Worm (Caenorhabditis elegans) whole organism, L3 larva: ENCODE measurements around the gene F43C11.12.

Experiments used
- daf-12 ChIP-seq: fragments of 150-350 bp; optimal IDR thresholded peaks from 2 replicates; lab custom pipeline; 2014; ENCODE audit warnings: missing biosample characterization, missing genetic modification reagents, missing genetic modification characterization
- egl-27 ChIP-seq: sonication (generic microtip); optimal IDR thresholded peaks from 4 replicates; lab custom pipeline; 2017; ENCODE audit warnings: missing biosample characterization, missing genetic modification reagents, missing genetic modification characterization
- fkh-10 ChIP-seq: sonication (generic microtip); optimal IDR thresholded peaks from 2 replicates; lab custom pipeline; 2017; ENCODE audit warnings: missing biosample characterization, missing genetic modification reagents, missing genetic modification characterization
- fos-1 ChIP-seq: fragments of 150-350 bp; optimal IDR thresholded peaks from 2 replicates; lab custom pipeline; 2014; ENCODE audit warnings: missing biosample characterization, missing genetic modification characterization
- lin-15B ChIP-seq: fragments of 150-350 bp; optimal IDR thresholded peaks from 2 replicates; lab custom pipeline; 2014; ENCODE audit warnings: missing biosample characterization, missing genetic modification characterization
- nhr-23 ChIP-seq: fragments of 150-350 bp; optimal IDR thresholded peaks from 2 replicates; lab custom pipeline; 2014; ENCODE audit warnings: missing biosample characterization, missing genetic modification reagents, missing genetic modification characterization
- pha-4 ChIP-seq: fragments of 150-350 bp; optimal IDR thresholded peaks from 2 replicates; lab custom pipeline; 2014; ENCODE audit warnings: missing biosample characterization, missing genetic modification reagents, missing genetic modification characterization
- pqm-1 ChIP-seq: fragments of 150-350 bp; optimal IDR thresholded peaks from 2 replicates; lab custom pipeline; 2017; ENCODE audit warnings: missing biosample characterization, missing genetic modification characterization, inconsistent platforms
- zag-1 ChIP-seq: fragments of 150-350 bp; optimal IDR thresholded peaks from 2 replicates; lab custom pipeline; 2014; ENCODE audit warnings: missing biosample characterization, missing genetic modification characterization

- TF ChIP-seq zag-1 (tag; lab: Kevin White, UChicago) (no peak), pqm-1 (tag; lab: Kevin White, UChicago) (no peak), nhr-23 (no peak), lin-15B (tag; lab: Kevin White, UChicago) (no peak), fkh-10 (GFP tag; lab: Kevin White, UChicago) (no peak), egl-27 (tag; lab: Kevin White, UChicago) (no peak), daf-12 (tag; lab: Kevin White, UChicago) (no peak), pha-4 (tag; lab: Kevin White, UChicago) (no peak), fos-1 (no peak)
These were observed 41.6 kb downstream of the F43C11.12 start, which contains the start of gene ZK1240.11 for ce11 chrII:2324956-2325355.
